Fruit fly (Drosophila melanogaster): ENCODE results near the gene HemK1.
A peak's percentile ranks its signal among the peaks of the same experiment; 100 is the strongest.

Gene HemK1

dm6 chr2L:6473076-6474037 lies 5.9 kb upstream of the HemK1 start, which contains the start of gene mmy (continued):
- TF ChIP-seq CG8319 (GFP tag; optimal IDR thresholded peaks at IDR 0.05) (no peak), dac (GFP tag; optimal IDR thresholded peaks at IDR 0.05) (peak; percentile 55), Sox14 (GFP tag; optimal IDR thresholded peaks at IDR 0.05) (peak; percentile 17), dsx (GFP tag; optimal IDR thresholded peaks at IDR 0.05; ENCODE audit: poor library complexity, severe bottlenecking) (peak; percentile 72), fkh (GFP tag; optimal IDR thresholded peaks at IDR 0.05) (peak; percentile 96), acj6 (GFP tag; optimal IDR thresholded peaks at IDR 0.05) (peak; percentile 67), CG3919 (GFP tag; optimal IDR thresholded peaks at IDR 0.05) (peak; percentile 66), CG7368 (GFP tag; optimal IDR thresholded peaks at IDR 0.05) (peak; percentile 46), Blimp-1 (GFP tag; optimal IDR thresholded peaks at IDR 0.05) (no peak), Sox15 (GFP tag; optimal IDR thresholded peaks at IDR 0.05) (peak; percentile 22), CG11294 (GFP tag; IDR thresholded peaks at IDR 0.05) (peak; percentile 31), svp (GFP tag) (peak; percentile 72), eg (GFP tag; IDR thresholded peaks at IDR 0.05) (peak; percentile 85; the same call in 2 of the 3 replicates), ss (GFP tag; optimal IDR thresholded peaks at IDR 0.05) (peak; percentile 75 to 81), CG1621 (tag; optimal IDR thresholded peaks at IDR 0.05) (peak; percentile 51), Hr38 (GFP tag; optimal IDR thresholded peaks at IDR 0.05) (no peak)

dm6 chr2L:6471978-6472776 lies 4.7 kb upstream of the HemK1 start:
- TF ChIP-seq Sox102F (GFP tag; optimal IDR thresholded peaks at IDR 0.05) (peak; percentile 63), CG7368 (GFP tag; optimal IDR thresholded peaks at IDR 0.05) (no peak), topi (GFP tag; optimal IDR thresholded peaks at IDR 0.05) (peak; percentile 56), acj6 (GFP tag; optimal IDR thresholded peaks at IDR 0.05) (peak; percentile 57), CG4318 (GFP tag; optimal IDR thresholded peaks at IDR 0.05) (peak; percentile 75), dac (GFP tag; optimal IDR thresholded peaks at IDR 0.05) (peak; percentile 46), Met (GFP tag; optimal IDR thresholded peaks at IDR 0.05) (peak; percentile 60), Hr39 (GFP tag; optimal IDR thresholded peaks at IDR 0.05) (peak; percentile 47), CG8632 (GFP tag; optimal IDR thresholded peaks at IDR 0.05) (peak; percentile 54), Smox (GFP tag; optimal IDR thresholded peaks at IDR 0.05) (peak; percentile 34), pdm3 (GFP tag; optimal IDR thresholded peaks at IDR 0.05) (peak; percentile 60), CG1621 (tag; optimal IDR thresholded peaks at IDR 0.05) (peak; percentile 40), salr (GFP tag; optimal IDR thresholded peaks at IDR 0.05) (peak in 1 of 2 experiments; percentile 71), Hr38 (GFP tag; optimal IDR thresholded peaks at IDR 0.05) (no peak), fkh (GFP tag; optimal IDR thresholded peaks at IDR 0.05) (peak; percentile 10), Ets96B (tag; optimal IDR thresholded peaks at IDR 0.05) (peak; percentile 32), spab (GFP tag; optimal IDR thresholded peaks at IDR 0.05) (peak; percentile 47), CG3032 (tag; optimal IDR thresholded peaks at IDR 0.05) (peak; percentile 71), vri (GFP tag; optimal IDR thresholded peaks at IDR 0.05) (peak; percentile 34), CG11294 (GFP tag; IDR thresholded peaks at IDR 0.05) (0 out of 2 replicates have a peak, but pooled peaks have one; percentile 7), CG31627 (GFP tag; optimal IDR thresholded peaks at IDR 0.05) (peak; percentile 48), fd59A (GFP tag; optimal IDR thresholded peaks at IDR 0.05) (peak; percentile 56), Blimp-1 (GFP tag; optimal IDR thresholded peaks at IDR 0.05) (no peak), lz (GFP tag; optimal IDR thresholded peaks at IDR 0.05) (peak; percentile 56), CG10631 (GFP tag; optimal IDR thresholded peaks at IDR 0.05) (peak; percentile 48), Sox15 (GFP tag; optimal IDR thresholded peaks at IDR 0.05) (peak; percentile 51), Ets21C (GFP tag; optimal IDR thresholded peaks at IDR 0.05) (peak; percentile 35), Gug (GFP tag; IDR thresholded peaks at IDR 0.05) (no peak), OdsH (GFP tag; optimal IDR thresholded peaks at IDR 0.05) (peak; percentile 65), svp (GFP tag) (peak; percentile 77), achi (GFP tag; optimal IDR thresholded peaks at IDR 0.05) (peak; percentile 51), CG6854 (GFP tag; optimal IDR thresholded peaks at IDR 0.05) (no peak), CG8119 (GFP tag; IDR thresholded peaks at IDR 0.05) (peak; percentile 64; the same call in 2 of the 3 replicates), CG34406 (GFP tag; optimal IDR thresholded peaks at IDR 0.05) (peak; percentile 59), CG16779 (tag; optimal IDR thresholded peaks at IDR 0.05) (peak; percentile 51), Lpt (GFP tag; optimal IDR thresholded peaks at IDR 0.05) (no peak), CG10669 (GFP tag; optimal IDR thresholded peaks at IDR 0.05) (peak; percentile 49), CG3919 (GFP tag; optimal IDR thresholded peaks at IDR 0.05) (peak; percentile 47), CG6276 (GFP tag; optimal IDR thresholded peaks at IDR 0.05) (peak; percentile 73)
